Worm (Caenorhabditis elegans): Measurements from ENCODE around the gene apc-10.

Gene apc-10

ce11 chrV:10441135-10442024 lies 15.2 kb upstream of the apc-10 start, which contains the start of gene pap-1 (continued):
- TF ChIP-seq syd-9 (tag; optimal IDR thresholded peaks at IDR 0.05) = no peak
- no peak for TF ChIP-seq che-1 (tag; optimal IDR thresholded peaks at IDR 0.05)
- TF ChIP-seq ets-4 (tag; optimal IDR thresholded peaks at IDR 0.05) = peak; percentile 3
- no peak for TF ChIP-seq nhr-11 (tag; optimal IDR thresholded peaks at IDR 0.05)
- TF ChIP-seq unc-55 (GFP tag; optimal IDR thresholded peaks at IDR 0.05) = no peak
- no peak for TF ChIP-seq K09A11.1 (tag; optimal IDR thresholded peaks at IDR 0.05; ENCODE audit: insufficient read depth)
- TF ChIP-seq ref-2 (tag; optimal IDR thresholded peaks at IDR 0.05) = no peak
- no peak for TF ChIP-seq pat-9 (tag; optimal IDR thresholded peaks at IDR 0.05)
- TF ChIP-seq ceh-14 (tag; optimal IDR thresholded peaks at IDR 0.05) = no peak
- TF ChIP-seq unc-3 (GFP tag; conservative IDR thresholded peaks at IDR 0.05) = no peak
- no peak for TF ChIP-seq unc-3 (tag; optimal IDR thresholded peaks at IDR 0.05)
- TF ChIP-seq ceh-6 (GFP tag; optimal IDR thresholded peaks at IDR 0.05) = no peak
- TF ChIP-seq ceh-22 (tag; optimal IDR thresholded peaks at IDR 0.05) = no peak
- no peak for TF ChIP-seq pqm-1 (tag; optimal IDR thresholded peaks at IDR 0.05)
- no peak for TF ChIP-seq sdc-2 (tag; optimal IDR thresholded peaks at IDR 0.05)
- TF ChIP-seq pag-3 (tag; optimal IDR thresholded peaks at IDR 0.05; ENCODE audit: borderline replicate concordance) = no peak
- TF ChIP-seq elt-4 (tag; optimal IDR thresholded peaks at IDR 0.05) = no peak
- no peak for TF ChIP-seq rnt-1 (tag; optimal IDR thresholded peaks at IDR 0.05)
- TF ChIP-seq ceh-31 (tag; optimal IDR thresholded peaks at IDR 0.05) = peak; percentile 50
- no peak for TF ChIP-seq F13H6.1 (tag; optimal IDR thresholded peaks at IDR 0.05)
- no peak for TF ChIP-seq pax-1 (tag; optimal IDR thresholded peaks at IDR 0.05)
- TF ChIP-seq ceh-24 (tag; optimal IDR thresholded peaks at IDR 0.05) = no peak
- TF ChIP-seq lim-6 (tag; optimal IDR thresholded peaks at IDR 0.05) = no peak
- TF ChIP-seq zip-5 (tag; optimal IDR thresholded peaks at IDR 0.05) = peak; percentile 21
- no peak for TF ChIP-seq C38D4.7 (GFP tag; optimal IDR thresholded peaks at IDR 0.05)
- TF ChIP-seq hlh-8 (tag; optimal IDR thresholded peaks at IDR 0.05) = no peak
- TF ChIP-seq ceh-30 (tag; optimal IDR thresholded peaks at IDR 0.05) = no peak
- TF ChIP-seq dmd-4 (tag; optimal IDR thresholded peaks at IDR 0.05; ENCODE audit: borderline replicate concordance) = no peak
- TF ChIP-seq eyg-1 (tag; optimal IDR thresholded peaks at IDR 0.05) = no peak
- TF ChIP-seq pha-4 (tag; optimal IDR thresholded peaks at IDR 0.05) = no peak
- TF ChIP-seq fkh-6 (tag; optimal IDR thresholded peaks at IDR 0.05) = no peak
- TF ChIP-seq hlh-30 (tag; optimal IDR thresholded peaks at IDR 0.05; ENCODE audit: insufficient read depth) = peak; percentile 88
- TF ChIP-seq sox-4 (tag; optimal IDR thresholded peaks at IDR 0.05) = no peak
- no peak for TF ChIP-seq ahr-1 (tag; optimal IDR thresholded peaks at IDR 0.05)
- TF ChIP-seq nfya-1 (tag; optimal IDR thresholded peaks at IDR 0.05) = peak; percentile 17
- TF ChIP-seq npax-4 (tag; optimal IDR thresholded peaks at IDR 0.05) = no peak
- TF ChIP-seq elt-2 (tag; optimal IDR thresholded peaks at IDR 0.05) = no peak
- TF ChIP-seq Y22D7AL.16 (tag; optimal IDR thresholded peaks at IDR 0.05) = no peak
- TF ChIP-seq unc-86 (tag; optimal IDR thresholded peaks at IDR 0.05) = no peak
- no peak for TF ChIP-seq ceh-19 (GFP tag; optimal IDR thresholded peaks at IDR 0.05)
- TF ChIP-seq gmeb-2 (tag; optimal IDR thresholded peaks at IDR 0.05) = no peak

- TF ChIP-seq ceh-48 (tag; optimal IDR thresholded peaks at IDR 0.05) = no peak
These were observed 14.6 kb upstream of the apc-10 start, which contains the start of gene snf-10 for ce11 chrV:10440723-10441122. Gene snf-10 (minus strand): TSS chrV:10440823.
